Fruit fly (Drosophila melanogaster) whole organism, adult: ENCODE data around the gene CG42393.

ENCODE experiments used
- CG11617 ChIP-seq: fragments of 200-800 bp; sonication (Bioruptor generic); optimal IDR thresholded peaks from 2 replicates; lab custom pipeline; 2017; ENCODE audit warnings: mild to moderate bottlenecking, missing biosample characterization, missing genetic modification reagents, missing genetic modification characterization
- CG12768 ChIP-seq: fragments of 200-800 bp; sonication (Bioruptor generic); optimal IDR thresholded peaks from 2 replicates; lab custom pipeline; 2017; ENCODE audit warnings: missing biosample characterization, missing genetic modification characterization, mild to moderate bottlenecking, moderate library complexity, missing genetic modification reagents
- CG14711 ChIP-seq: fragments of 200-800 bp; sonication (Bioruptor generic); optimal IDR thresholded peaks from 2 replicates; lab custom pipeline; 2018; ENCODE audit warnings: missing biosample characterization, mild to moderate bottlenecking, missing genetic modification characterization, moderate library complexity
- CG1620 ChIP-seq: fragments of 200-800 bp; sonication (Bioruptor generic); optimal IDR thresholded peaks from 2 replicates; lab custom pipeline; 2016; ENCODE audit warnings: missing biosample characterization, missing genetic modification characterization
- CG33017 ChIP-seq: fragments of 200-800 bp; sonication (Bioruptor generic); optimal IDR thresholded peaks from 2 replicates; lab custom pipeline; 2018; ENCODE audit warnings: missing biosample characterization, mild to moderate bottlenecking, missing genetic modification characterization, moderate library complexity
- CG5204 ChIP-seq: fragments of 200-800 bp; sonication (Bioruptor generic); optimal IDR thresholded peaks from 2 replicates; lab custom pipeline; 2016; ENCODE audit warnings: missing biosample characterization, missing genetic modification characterization
- CG7045 ChIP-seq: fragments of 200-800 bp; sonication (Bioruptor generic); optimal IDR thresholded peaks from 2 replicates; lab custom pipeline; 2017; ENCODE audit warnings: missing biosample characterization, mild to moderate bottlenecking, missing genetic modification characterization
- CG7101 ChIP-seq: fragments of 200-800 bp; sonication (Bioruptor generic); optimal IDR thresholded peaks from 2 replicates; lab custom pipeline; 2018; ENCODE audit warnings: missing biosample characterization, mild to moderate bottlenecking, missing genetic modification characterization, moderate library complexity
- Clk ChIP-seq: fragments of 200-800 bp; sonication (Bioruptor generic); optimal IDR thresholded peaks from 2 replicates; lab custom pipeline; 2017; ENCODE audit warnings: missing biosample characterization, missing genetic modification characterization
- Crg-1 ChIP-seq: fragments of 200-800 bp; sonication (Bioruptor generic); optimal IDR thresholded peaks from 2 replicates; lab custom pipeline; 2016; ENCODE audit warnings: missing biosample characterization, missing genetic modification characterization
- Hr96 ChIP-seq: fragments of 200-800 bp; sonication (Bioruptor generic); optimal IDR thresholded peaks from 2 replicates; lab custom pipeline; 2016; ENCODE audit warnings: missing biosample characterization, missing genetic modification characterization
- Mnt ChIP-seq: fragments of 200-800 bp; sonication (Bioruptor generic); optimal IDR thresholded peaks from 2 replicates; lab custom pipeline; 2016; ENCODE audit warnings: missing biosample characterization, mild to moderate bottlenecking, missing genetic modification characterization
- bab1 ChIP-seq: fragments of 200-800 bp; sonication (Bioruptor generic); optimal IDR thresholded peaks from 3 replicates; lab custom pipeline; 2019; ENCODE audit warnings: missing biosample characterization, mild to moderate bottlenecking, missing genetic modification characterization, moderate library complexity
- cic ChIP-seq: fragments of 200-800 bp; sonication (Bioruptor generic); optimal IDR thresholded peaks from 2 replicates; lab custom pipeline; 2017; ENCODE audit warnings: missing biosample characterization, mild to moderate bottlenecking, missing genetic modification characterization, moderate library complexity
- cnc ChIP-seq, 2 experiments: fragments of >200 bp; optimal IDR thresholded peaks; 2 replicates each; lab custom pipeline; 2017
- kay ChIP-seq: fragments of 200-800 bp; sonication (Bioruptor generic); peaks from one replicate; lab custom pipeline; 2016; ENCODE audit warnings: missing biosample characterization, missing genetic modification characterization, borderline replicate concordance
- ovo ChIP-seq: fragments of 200-800 bp; sonication (Bioruptor generic); optimal IDR thresholded peaks from 2 replicates; lab custom pipeline; 2016; ENCODE audit warnings: missing biosample characterization, missing genetic modification characterization
- tj ChIP-seq: fragments of 200-800 bp; sonication (Bioruptor generic); optimal IDR thresholded peaks from 3 replicates; lab custom pipeline; 2017; ENCODE audit warnings: missing biosample characterization, mild to moderate bottlenecking, missing genetic modification characterization, moderate library complexity
- toe ChIP-seq: fragments of 200-800 bp; sonication (Bioruptor generic); optimal IDR thresholded peaks from 2 replicates; lab custom pipeline; 2016; ENCODE audit warnings: missing biosample characterization, missing genetic modification characterization

The CG42393 gene

dm6 chr3L:18042433-18042832 is at the start of gene CG42393:
CG42393 (plus strand) TSS chr3L:18042733.
- TF ChIP-seq bab1 (GFP tag; lab: Kevin White, UChicago) (no peak), CG11617 (GFP tag; lab: Kevin White, UChicago) (no peak), kay (GFP tag; lab: Kevin White, UChicago) (no peak), CG33017 (tag; lab: Kevin White, UChicago) (no peak), Hr96 (GFP tag; lab: Kevin White, UChicago) (no peak), toe (GFP tag; lab: Kevin White, UChicago) (no peak), cic (GFP tag; lab: Kevin White, UChicago) (no peak), CG7101 (tag; lab: Kevin White, UChicago) (no peak), CG5204 (GFP tag; lab: Kevin White, UChicago) (no peak), CG7045 (GFP tag; lab: Kevin White, UChicago) (no peak), Crg-1 (GFP tag; lab: Kevin White, UChicago) (no peak), tj (GFP tag; lab: Kevin White, UChicago) (no peak), Mnt (GFP tag; lab: Kevin White, UChicago) (no peak), Clk (GFP tag; lab: Kevin White, UChicago) (no peak), CG14711 (tag; lab: Kevin White, UChicago) (no peak), ovo (no peak)

dm6 chr3L:17993269-17993668 is 49.3 kb upstream of the CG42393 start:
- no peak for TF ChIP-seq CG7045 (GFP tag; lab: Kevin White, UChicago)

DNA sequence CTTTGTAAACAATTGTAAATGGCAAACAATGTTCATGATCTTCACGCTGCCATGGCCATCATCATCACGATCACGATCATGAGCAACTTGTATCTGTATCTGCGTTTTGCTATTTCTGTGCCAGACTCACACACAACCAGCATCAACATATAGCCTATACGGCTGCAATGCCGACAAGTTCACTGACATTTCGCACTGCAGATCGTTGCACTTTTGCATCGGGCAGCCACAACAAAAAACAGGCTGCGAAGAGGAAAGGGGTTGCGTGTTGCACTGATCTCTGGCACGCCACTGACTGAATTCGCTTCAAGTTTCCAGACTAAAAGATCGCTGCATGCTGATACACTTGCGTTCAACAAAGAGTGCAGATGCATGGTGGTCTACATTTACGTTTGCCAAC is 48.8 kb upstream of the CG42393 start:
- TF ChIP-seq kay (GFP tag; lab: Kevin White, UChicago): no peak
- no peak for TF ChIP-seq CG33017 (tag; lab: Kevin White, UChicago)
- TF ChIP-seq Mnt (GFP tag; lab: Kevin White, UChicago): no peak
- no peak for TF ChIP-seq CG7045 (GFP tag; lab: Kevin White, UChicago)
- no peak for TF ChIP-seq cnc (optimal IDR thresholded peaks at IDR 0.05; lab: Kevin White, UChicago)
- no peak for TF ChIP-seq CG12768 (GFP tag; lab: Kevin White, UChicago)
- no peak for TF ChIP-seq bab1 (GFP tag; lab: Kevin White, UChicago)
- TF ChIP-seq CG1620 (GFP tag; lab: Kevin White, UChicago): no peak
- TF ChIP-seq CG11617 (GFP tag; lab: Kevin White, UChicago): no peak
- TF ChIP-seq cic (GFP tag; lab: Kevin White, UChicago): no peak
- TF ChIP-seq CG14711 (tag; lab: Kevin White, UChicago): no peak
- no peak for TF ChIP-seq Hr96 (GFP tag; lab: Kevin White, UChicago)
- TF ChIP-seq tj (GFP tag; lab: Kevin White, UChicago): no peak
- TF ChIP-seq CG7101 (tag; lab: Kevin White, UChicago): no peak

- TF ChIP-seq bab1 (GFP tag; lab: Kevin White, UChicago) (no peak), kay (GFP tag; lab: Kevin White, UChicago) (peak; percentile 54), CG12768 (GFP tag; lab: Kevin White, UChicago) (no peak)
These were observed 47.9 kb upstream of the CG42393 start for dm6 chr3L:17994560-17995202.

- TF ChIP-seq CG14711 (tag; lab: Kevin White, UChicago) (no peak), tj (GFP tag; lab: Kevin White, UChicago) (no peak), ovo (no peak), cic (GFP tag; lab: Kevin White, UChicago) (no peak), cnc (optimal IDR thresholded peaks at IDR 0.05; lab: Kevin White, UChicago) (no peak), CG12768 (GFP tag; lab: Kevin White, UChicago) (no peak)
These were observed 47.1 kb upstream of the CG42393 start for dm6 chr3L:17995203-17996143.

DNA sequence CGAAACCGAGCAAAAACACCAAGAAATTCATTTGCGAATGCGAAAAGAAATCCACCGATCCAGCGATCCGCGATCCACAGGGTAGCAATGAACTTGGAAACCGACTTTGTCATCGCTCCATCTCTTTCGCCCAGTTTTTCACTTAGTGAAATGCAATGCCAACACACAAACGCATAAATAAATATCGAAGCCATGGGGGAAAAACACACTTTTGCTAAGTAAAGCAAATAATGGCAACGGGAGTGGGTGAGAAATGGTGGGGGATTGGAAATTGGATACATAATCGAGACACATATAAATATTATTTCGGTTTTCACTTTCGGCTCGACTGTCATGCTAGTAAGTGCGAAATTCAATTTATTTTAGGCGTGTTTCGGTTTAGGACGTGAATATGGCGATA is 45.6 kb upstream of the CG42393 start:
- TF ChIP-seq bab1 (GFP tag; lab: Kevin White, UChicago): no peak
- TF ChIP-seq CG1620 (GFP tag; lab: Kevin White, UChicago): no peak
- peak; percentile 84 for TF ChIP-seq tj (GFP tag; lab: Kevin White, UChicago)
- no peak for TF ChIP-seq CG11617 (GFP tag; lab: Kevin White, UChicago)

DNA sequence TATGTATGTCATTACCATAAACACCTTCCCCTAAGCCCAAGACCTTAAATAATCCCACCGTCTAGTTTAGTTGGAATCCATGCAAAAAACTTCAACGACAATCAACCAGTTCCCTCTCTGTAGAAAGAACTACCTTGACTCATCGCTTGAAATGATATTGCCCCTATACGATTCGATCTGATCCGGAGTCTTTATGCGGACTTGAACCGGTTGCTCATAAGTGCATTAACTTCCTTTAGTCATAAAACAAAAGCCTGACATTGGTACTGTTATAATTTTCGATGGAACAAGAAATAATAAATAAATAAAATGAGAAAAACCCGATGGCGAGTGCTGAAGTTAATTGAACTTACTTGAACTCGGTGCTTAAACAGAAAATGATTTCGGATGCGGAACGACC is 45.0 kb upstream of the CG42393 start:
- TF ChIP-seq CG5204 (GFP tag; lab: Kevin White, UChicago): no peak
